Worm (Caenorhabditis elegans): Measurements from ENCODE around the gene fubl-1.

The fubl-1 gene

DNA sequence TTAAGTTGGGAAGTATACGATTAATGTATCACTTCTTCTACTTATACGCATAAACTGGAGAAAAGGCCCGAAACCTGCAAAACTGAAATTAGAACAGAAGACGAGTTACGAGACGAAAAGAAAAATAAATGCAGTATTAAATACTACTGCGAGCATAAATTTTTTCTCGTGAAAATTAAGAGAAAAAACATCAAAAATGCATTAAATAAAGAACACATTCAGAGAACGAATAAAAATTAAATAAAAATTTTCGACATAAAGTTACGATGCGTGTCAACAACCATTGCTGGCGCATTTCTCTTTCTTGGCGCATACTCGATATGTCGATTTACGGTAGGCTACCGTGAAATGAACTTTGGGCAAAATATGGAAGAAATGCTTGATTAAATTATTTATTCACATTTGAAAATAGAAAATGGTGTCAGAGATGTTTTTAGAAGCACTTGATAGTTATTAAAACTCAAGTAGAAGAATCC, 33.8 kb downstream of the fubl-1 start, which contains the start of the genes ZK856.19 and ZK856.11 (continued):
- TF ChIP-seq C06A6.2 (GFP tag; conservative IDR thresholded peaks at IDR 0.05) (no peak), F39B2.1 (GFP tag; IDR thresholded peaks at IDR 0.05) (no peak), lin-40 (tag; optimal IDR thresholded peaks at IDR 0.05) (peak; percentile 61), rec-8 (tag; optimal IDR thresholded peaks at IDR 0.05) (no peak), F49E8.2 (tag; optimal IDR thresholded peaks at IDR 0.05; ENCODE audit: insufficient read depth) (peak; percentile 41), sdz-38 (tag; optimal IDR thresholded peaks at IDR 0.05) (no peak), F22D6.2 (tag; optimal IDR thresholded peaks at IDR 0.05) (no peak), nfyb-1 (GFP tag; IDR thresholded peaks at IDR 0.05) (no peak), ztf-26 (tag; optimal IDR thresholded peaks at IDR 0.05) (no peak), nhr-27 (tag; optimal IDR thresholded peaks at IDR 0.05) (no peak), tlf-1 (GFP tag; optimal IDR thresholded peaks at IDR 0.05) (no peak), let-526 (GFP tag; IDR thresholded peaks at IDR 0.05) (no peak), egl-18 (GFP tag; IDR thresholded peaks at IDR 0.05) (no peak), ceh-79 (tag; optimal IDR thresholded peaks at IDR 0.05) (no peak), F57A8.1 (GFP tag; optimal IDR thresholded peaks at IDR 0.05) (no peak), hlh-26 (GFP tag; conservative IDR thresholded peaks at IDR 0.05) (no peak), snpc-1.3 (tag; optimal IDR thresholded peaks at IDR 0.05; ENCODE audit: insufficient read depth) (no peak), ceh-27 (GFP tag; optimal IDR thresholded peaks at IDR 0.05) (peak; percentile 14), dpl-1 (GFP tag; optimal IDR thresholded peaks at IDR 0.05) (no peak), let-607 (tag; optimal IDR thresholded peaks at IDR 0.05) (no peak), akir-1 (GFP tag; optimal IDR thresholded peaks at IDR 0.05) (no peak), pbrm-1 (GFP tag; IDR thresholded peaks at IDR 0.05) (0 out of 2 replicates have a peak, but pooled peaks have one; percentile 20), athp-1 (tag; optimal IDR thresholded peaks at IDR 0.05) (no peak), Y67H2A.10 (GFP tag; conservative IDR thresholded peaks at IDR 0.05) (no peak), ZK185.1 (tag; optimal IDR thresholded peaks at IDR 0.05; ENCODE audit: poor library complexity, severe bottlenecking) (no peak), aptf-2 (GFP tag; conservative IDR thresholded peaks at IDR 0.05) (no peak), ama-1 (optimal IDR thresholded peaks at IDR 0.05) (no peak), ama-1 (GFP tag; optimal IDR thresholded peaks at IDR 0.05) (no peak), ets-4 (GFP tag; optimal IDR thresholded peaks at IDR 0.05) (no peak), lsy-27 (tag; optimal IDR thresholded peaks at IDR 0.05; ENCODE audit: borderline replicate concordance, insufficient read depth) (no peak), nhr-80 (tag; optimal IDR thresholded peaks at IDR 0.05) (peak; percentile 11), hsf-1 (GFP tag; IDR thresholded peaks at IDR 0.05) (0 out of 2 replicates have a peak, but pooled peaks have one; percentile 18), ztf-6 (GFP tag; IDR thresholded peaks at IDR 0.05) (no peak), somi-1 (GFP tag; optimal IDR thresholded peaks at IDR 0.05) (no peak), hlh-12 (tag; optimal IDR thresholded peaks at IDR 0.05) (no peak), madf-3 (GFP tag; IDR thresholded peaks at IDR 0.05) (no peak), nfya-2 (GFP tag; IDR thresholded peaks at IDR 0.05) (no peak), dpff-1 (tag; optimal IDR thresholded peaks at IDR 0.05) (no peak), ztf-22 (GFP tag; optimal IDR thresholded peaks at IDR 0.05) (no peak), F33H1.4 (GFP tag; IDR thresholded peaks at IDR 0.05) (no peak), Y95B8A.8 (GFP tag; IDR thresholded peaks at IDR 0.05) (no peak), madf-6 (GFP tag; IDR thresholded peaks at IDR 0.05) (peak; percentile 24; the same call in 1 of the 2 replicates), rcor-1 (GFP tag; IDR thresholded peaks at IDR 0.05) (no peak), unc-130 (GFP tag; optimal IDR thresholded peaks at IDR 0.05) (peak; percentile 5), Y53F4B.3 (GFP tag; IDR thresholded peaks at IDR 0.05) (no peak), B0035.1 (tag; optimal IDR thresholded peaks at IDR 0.05) (no peak), F52B5.7 (tag; optimal IDR thresholded peaks at IDR 0.05) (no peak), Y79H2A.3 (GFP tag; conservative IDR thresholded peaks at IDR 0.05) (no peak), T07F8.4 (tag; optimal IDR thresholded peaks at IDR 0.05) (no peak)
